Worm (Caenorhabditis elegans) whole organism, early embryonic: ENCODE data around the gene ZK1058.9.

ENCODE experiments used
- ama-1 ChIP-seq: fragments of 150-350 bp; optimal IDR thresholded peaks from 2 replicates; lab custom pipeline; 2014
- ceh-36 ChIP-seq: sonication (generic microtip); optimal IDR thresholded peaks from 2 replicates; lab custom pipeline; 2016; ENCODE audit warnings: missing genetic modification characterization, inconsistent platforms, missing compliant biosample characterization
- hmbx-1 ChIP-seq: sonication (generic microtip); optimal IDR thresholded peaks from 2 replicates; lab custom pipeline; 2016; ENCODE audit warnings: mild to moderate bottlenecking, missing genetic modification characterization, missing compliant biosample characterization
- tra-4 ChIP-seq: sonication (generic microtip); optimal IDR thresholded peaks from 2 replicates; lab custom pipeline; 2017; ENCODE audit warnings: missing genetic modification characterization, missing compliant biosample characterization

DNA sequence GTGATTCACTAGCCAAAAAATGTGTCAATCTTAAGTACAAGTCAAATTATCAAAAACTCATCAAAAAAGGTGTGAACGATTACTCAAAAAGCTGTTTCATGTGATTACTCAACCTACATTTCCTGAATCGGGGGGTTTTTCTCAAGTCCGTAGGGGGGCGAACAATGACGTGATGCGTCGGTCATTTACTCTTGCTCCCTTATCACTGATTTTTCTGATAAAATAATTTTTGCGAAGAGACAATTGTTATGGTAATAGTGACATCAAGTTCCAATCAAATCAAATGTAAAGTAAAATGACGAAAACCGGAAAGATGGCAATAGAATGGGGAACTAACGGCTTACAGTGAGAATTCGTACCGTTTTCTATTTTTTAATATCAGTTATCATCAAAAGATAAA is 32.0 kb downstream of the ZK1058.9 start:
- no peak for TF ChIP-seq ceh-36 (tag; lab: Kevin White, UChicago)
- no peak for TF ChIP-seq hmbx-1
- TF ChIP-seq ama-1 (lab: Kevin White, UChicago), result no peak
- no peak for TF ChIP-seq tra-4 (tag; lab: Kevin White, UChicago)
